Worm (Caenorhabditis elegans) whole organism, L4 larva: ENCODE measurements around the gene T14B4.3.
"Not testable (repeated sequence)": the region's sequence is repeated elsewhere in the genome, so short reads cannot be mapped to it uniquely, and the experiment has no call there.

Source experiments
- D1046.2 ChIP-seq: fragments of 200-800 bp; sonication (Bioruptor generic); IDR thresholded peaks from 2 replicates; pipeline ENCODE4 v1.3.6; 2022; ENCODE audit warnings: missing genetic modification characterization, missing compliant biosample characterization
- aha-1 ChIP-seq: fragments of 150-350 bp; peaks from one replicate; lab custom pipeline; 2014; ENCODE audit warnings: missing biosample characterization, missing genetic modification characterization
- aly-2 ChIP-seq: sonication (generic microtip); optimal IDR thresholded peaks from 2 replicates; lab custom pipeline; 2018; ENCODE audit warnings: missing biosample characterization, missing genetic modification characterization
- ama-1 ChIP-seq: fragments of 150-350 bp; optimal IDR thresholded peaks from 2 replicates; lab custom pipeline; 2014; ENCODE audit warnings: inconsistent platforms, mixed read lengths
- attf-4 ChIP-seq: sonication (generic microtip); optimal IDR thresholded peaks from 3 replicates; lab custom pipeline; 2017; ENCODE audit warnings: missing biosample characterization, missing genetic modification characterization
- ceh-20 ChIP-seq: fragments of 200-800 bp; sonication (Bioruptor generic); IDR thresholded peaks from 2 replicates; pipeline ENCODE4 v1.3.6; 2022; ENCODE audit warnings: missing genetic modification reagents, missing genetic modification characterization, missing compliant biosample characterization
- ceh-28 ChIP-seq: fragments of 150-350 bp; optimal IDR thresholded peaks from 2 replicates; lab custom pipeline; 2014; ENCODE audit warnings: missing biosample characterization, missing genetic modification reagents, missing genetic modification characterization
- ces-1 ChIP-seq: fragments of 150-350 bp; sonication (generic microtip); optimal IDR thresholded peaks from 4 replicates; lab custom pipeline; 2014; ENCODE audit warnings: missing biosample characterization, missing genetic modification reagents, missing genetic modification characterization
- daf-8 ChIP-seq: fragments of 200-800 bp; sonication (Bioruptor generic); IDR thresholded peaks from 2 replicates; pipeline ENCODE4 v1.3.6; 2022; ENCODE audit warnings: missing genetic modification characterization, missing compliant biosample characterization
- dmd-6 ChIP-seq: fragments of 200-800 bp; sonication (Bioruptor generic); IDR thresholded peaks from 2 replicates; pipeline ENCODE4 v1.3.6; 2022; ENCODE audit warnings: missing genetic modification reagents, missing genetic modification characterization, missing compliant biosample characterization
- dmd-8 ChIP-seq: fragments of 200-800 bp; sonication (Bioruptor generic); IDR thresholded peaks from 2 replicates; pipeline ENCODE4 v1.3.6; 2022; ENCODE audit warnings: missing genetic modification characterization, missing compliant biosample characterization
- dpl-1 ChIP-seq: fragments of 150-350 bp; optimal IDR thresholded peaks from 2 replicates; lab custom pipeline; 2014; ENCODE audit warnings: missing biosample characterization, missing genetic modification reagents, missing genetic modification characterization
- egl-43 ChIP-seq: fragments of 200-800 bp; sonication (Bioruptor generic); IDR thresholded peaks from 2 replicates; pipeline ENCODE4 v1.3.6; 2022; ENCODE audit warnings: missing genetic modification reagents, missing genetic modification characterization, missing compliant biosample characterization
- fkh-10 ChIP-seq: fragments of 150-350 bp; optimal IDR thresholded peaks from 2 replicates; lab custom pipeline; 2014; ENCODE audit warnings: missing biosample characterization, missing genetic modification reagents, missing genetic modification characterization
- fos-1 ChIP-seq: fragments of 150-350 bp; optimal IDR thresholded peaks from 2 replicates; lab custom pipeline; 2014; ENCODE audit warnings: missing biosample characterization, missing genetic modification characterization
- hif-1 ChIP-seq, 2 experiments: sonication (generic microtip); optimal IDR thresholded peaks; 2 replicates each; lab custom pipeline; 2016 to 2017; ENCODE audit warnings: missing compliant biosample characterization in 2 of 2, missing genetic modification characterization in 2 of 2, missing genetic modification reagents in 2 of 2, missing genotype in 2 of 2, mild to moderate bottlenecking in 1 of 2
- hmg-1.1 ChIP-seq: fragments of 200-800 bp; sonication (Bioruptor generic); IDR thresholded peaks from 2 replicates; pipeline ENCODE4 v1.3.6; 2022; ENCODE audit warnings: missing genetic modification reagents, missing genetic modification characterization, missing compliant biosample characterization
- lin-13 ChIP-seq: fragments of 150-350 bp; optimal IDR thresholded peaks from 2 replicates; lab custom pipeline; 2014; ENCODE audit warnings: missing biosample characterization, missing genetic modification reagents, missing genetic modification characterization
- lin-15B ChIP-seq: fragments of 150-350 bp; sonication (generic microtip); optimal IDR thresholded peaks from 3 replicates; lab custom pipeline; 2014; ENCODE audit warnings: missing biosample characterization, missing genetic modification characterization
- lin-29 ChIP-seq: fragments of 200-800 bp; sonication (Bioruptor generic); IDR thresholded peaks from 2 replicates; pipeline ENCODE4 v1.3.6; 2022; ENCODE audit warnings: missing genetic modification reagents, missing genetic modification characterization, missing compliant biosample characterization
- madf-5 ChIP-seq, 2 experiments: fragments of 200-800 bp; sonication (Bioruptor generic); IDR thresholded peaks; 2 replicates each; pipeline ENCODE4 v1.3.6; 2022; ENCODE audit warnings: missing compliant biosample characterization in 2 of 2, missing genetic modification characterization in 2 of 2
- madf-9 ChIP-seq: fragments of 200-800 bp; sonication (Bioruptor generic); conservative IDR thresholded peaks from 2 replicates; pipeline ENCODE4 v1.3.6; 2022; ENCODE audit warnings: missing genetic modification reagents, missing genetic modification characterization, missing compliant biosample characterization
- mdt-29 ChIP-seq: fragments of 200-800 bp; sonication (Bioruptor generic); IDR thresholded peaks from 2 replicates; pipeline ENCODE4 v1.3.6; 2022; ENCODE audit warnings: missing genetic modification reagents, missing genetic modification characterization, missing compliant biosample characterization
- mes-2 ChIP-seq: sonication (generic microtip); optimal IDR thresholded peaks from 2 replicates; lab custom pipeline; 2016; ENCODE audit warnings: missing genotype, mild to moderate bottlenecking, missing genetic modification characterization, missing compliant biosample characterization; ENCODE audit not compliant: poor library complexity, severe bottlenecking
- mxl-3 ChIP-seq: fragments of 200-800 bp; sonication (Bioruptor generic); optimal IDR thresholded peaks from 2 replicates; lab custom pipeline; 2018; ENCODE audit warnings: mild to moderate bottlenecking, missing genetic modification characterization, missing compliant biosample characterization
- nhr-11 ChIP-seq: fragments of 150-350 bp; optimal IDR thresholded peaks from 2 replicates; lab custom pipeline; 2014; ENCODE audit warnings: missing biosample characterization, missing genetic modification characterization
- nhr-111 ChIP-seq: fragments of 200-800 bp; sonication (Bioruptor generic); optimal IDR thresholded peaks from 2 replicates; lab custom pipeline; 2018; ENCODE audit warnings: mild to moderate bottlenecking, missing genetic modification characterization, missing compliant biosample characterization
- nhr-237 ChIP-seq: sonication (generic microtip); optimal IDR thresholded peaks from 2 replicates; lab custom pipeline; 2017; ENCODE audit warnings: missing biosample characterization, missing genetic modification characterization
- nhr-25 ChIP-seq: sonication (generic microtip); optimal IDR thresholded peaks from 2 replicates; lab custom pipeline; 2017; ENCODE audit warnings: missing genetic modification characterization, mild to moderate bottlenecking, missing compliant biosample characterization, antibody characterized with exemption, moderate library complexity, borderline replicate concordance; ENCODE audit not compliant: insufficient read depth
- nhr-41 ChIP-seq: fragments of 200-800 bp; sonication (Bioruptor generic); IDR thresholded peaks from 2 replicates; pipeline ENCODE4 v1.3.6; 2022; ENCODE audit warnings: missing genetic modification reagents, missing genetic modification characterization, missing compliant biosample characterization
- nhr-6 ChIP-seq: fragments of 150-350 bp; optimal IDR thresholded peaks from 2 replicates; lab custom pipeline; 2014; ENCODE audit warnings: missing biosample characterization, missing genetic modification characterization
- rbr-2 ChIP-seq: sonication (generic microtip); optimal IDR thresholded peaks from 2 replicates; lab custom pipeline; 2016; ENCODE audit warnings: missing genotype, missing genetic modification characterization, missing compliant biosample characterization
- saeg-2 ChIP-seq: fragments of 200-800 bp; sonication (Bioruptor generic); IDR thresholded peaks from 2 replicates; pipeline ENCODE4 v1.3.6; 2022; ENCODE audit warnings: missing genetic modification reagents, missing genetic modification characterization, missing compliant biosample characterization
- sdz-12 ChIP-seq: fragments of 200-800 bp; sonication (Bioruptor generic); optimal IDR thresholded peaks from 2 replicates; lab custom pipeline; 2018; ENCODE audit warnings: mild to moderate bottlenecking, missing genetic modification characterization, missing compliant biosample characterization
- set-16 ChIP-seq: fragments of 200-800 bp; sonication (Bioruptor generic); IDR thresholded peaks from 2 replicates; pipeline ENCODE4 v1.3.6; 2022; ENCODE audit warnings: missing genetic modification reagents, missing genetic modification characterization, missing compliant biosample characterization
- skn-1 ChIP-seq: fragments of 150-350 bp; optimal IDR thresholded peaks from 2 replicates; lab custom pipeline; 2014; ENCODE audit warnings: missing biosample characterization, missing genetic modification characterization
- tag-97 ChIP-seq: fragments of 200-800 bp; sonication (Bioruptor generic); IDR thresholded peaks from 2 replicates; pipeline ENCODE4 v1.3.6; 2022; ENCODE audit warnings: missing genetic modification characterization, missing compliant biosample characterization
- tra-1 ChIP-seq: fragments of 200-800 bp; sonication (Bioruptor generic); IDR thresholded peaks from 2 replicates; pipeline ENCODE4 v1.3.6; 2022; ENCODE audit warnings: missing genetic modification reagents, missing genetic modification characterization, missing compliant biosample characterization
- unc-130 ChIP-seq: sonication (generic microtip); optimal IDR thresholded peaks from 2 replicates; lab custom pipeline; 2016; ENCODE audit warnings: missing genetic modification reagents, missing genetic modification characterization, missing compliant biosample characterization
- unc-62 ChIP-seq, 3 experiments: fragments of 150-350 bp in 1 of 3; sonication (generic microtip); optimal IDR thresholded peaks in 2 of 3; peaks in 1 of 3; 1 replicate in 1 of 3; 2 replicates in 2 of 3; lab custom pipeline; 2014 to 2017; ENCODE audit warnings: missing biosample characterization in 3 of 3, missing genetic modification characterization in 3 of 3, missing genetic modification reagents in 3 of 3, missing genotype in 1 of 3
- vab-7 ChIP-seq: fragments of 200-800 bp; sonication (Bioruptor generic); IDR thresholded peaks from 2 replicates; pipeline ENCODE4 v1.3.6; 2022; ENCODE audit warnings: missing genetic modification reagents, missing genetic modification characterization, missing compliant biosample characterization
- zag-1 ChIP-seq: fragments of 150-350 bp; optimal IDR thresholded peaks from 2 replicates; lab custom pipeline; 2014; ENCODE audit warnings: missing biosample characterization, missing genetic modification characterization
- zip-2 ChIP-seq: fragments of 150-350 bp; optimal IDR thresholded peaks from 2 replicates; lab custom pipeline; 2014; ENCODE audit warnings: missing biosample characterization, missing genetic modification characterization
- ztf-7 ChIP-seq: fragments of 150-350 bp; optimal IDR thresholded peaks from 2 replicates; lab custom pipeline; 2014; ENCODE audit warnings: missing biosample characterization, missing genetic modification characterization

The T14B4.3 gene

DNA sequence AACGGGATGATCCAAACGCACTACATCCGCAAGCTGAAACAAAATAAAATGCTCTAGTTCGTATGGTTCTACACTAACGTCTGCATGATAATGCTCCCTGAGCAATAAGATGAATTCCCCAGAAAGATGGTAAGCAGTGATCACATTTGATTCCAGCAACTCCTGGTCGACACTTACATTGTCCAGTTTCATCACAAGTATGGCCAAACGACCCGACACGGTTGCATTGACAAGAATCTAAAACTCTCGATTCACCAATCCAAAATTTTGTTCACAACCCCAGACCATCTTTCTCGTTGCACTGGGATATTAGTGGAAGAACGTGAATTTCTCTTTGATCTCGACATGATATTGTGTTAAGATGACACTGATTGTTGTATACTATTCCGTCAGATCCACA, 35.3 kb downstream of the T14B4.3 start:
- TF ChIP-seq ces-1 (GFP tag; lab: Kevin White, UChicago) (no peak), unc-62 (GFP tag; optimal IDR thresholded peaks at IDR 0.05 in 1 of 2; lab: Kevin White, UChicago) (peak in 1 of 2 experiments; percentile 95), unc-62 (tag; optimal IDR thresholded peaks at IDR 0.05; lab: Kevin White, UChicago) (no peak), attf-4 (tag; lab: Kevin White, UChicago) (no peak), mes-2 (tag; lab: Kevin White, UChicago) (no peak), madf-5 (GFP tag; IDR thresholded peaks at IDR 0.05; lab: Robert Waterston, UW) (no peak), unc-130 (no peak), ztf-7 (tag; lab: Kevin White, UChicago) (no peak), dpl-1 (no peak)
- TF ChIP-seq, all 104 proteins: peak for 1

DNA sequence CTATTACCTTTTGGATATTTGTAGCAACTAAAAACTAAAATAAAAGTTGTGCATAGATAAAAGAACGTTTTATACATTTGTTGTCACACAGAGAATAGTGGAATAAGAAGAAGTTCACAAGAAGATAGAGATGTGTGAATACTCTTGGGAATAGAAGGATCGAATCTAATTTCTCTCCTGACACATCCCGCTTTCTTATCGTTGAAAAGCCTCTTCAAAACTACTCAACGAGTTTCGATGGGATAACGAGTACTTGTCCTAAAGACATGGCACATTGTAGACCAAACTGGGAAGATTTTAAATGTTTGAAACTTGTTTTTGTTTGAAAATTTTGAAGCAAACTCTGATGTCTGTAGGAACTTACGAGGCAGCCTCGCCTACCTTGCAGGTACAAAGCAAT, 37.7 kb downstream of the T14B4.3 start:
- no peak for TF ChIP-seq daf-8 (GFP tag; lab: Robert Waterston, UW)
- no peak for TF ChIP-seq tra-1 (GFP tag; lab: Robert Waterston, UW)
- TF ChIP-seq fkh-10: peak; percentile 55
- TF ChIP-seq aha-1: peak; percentile 3

DNA sequence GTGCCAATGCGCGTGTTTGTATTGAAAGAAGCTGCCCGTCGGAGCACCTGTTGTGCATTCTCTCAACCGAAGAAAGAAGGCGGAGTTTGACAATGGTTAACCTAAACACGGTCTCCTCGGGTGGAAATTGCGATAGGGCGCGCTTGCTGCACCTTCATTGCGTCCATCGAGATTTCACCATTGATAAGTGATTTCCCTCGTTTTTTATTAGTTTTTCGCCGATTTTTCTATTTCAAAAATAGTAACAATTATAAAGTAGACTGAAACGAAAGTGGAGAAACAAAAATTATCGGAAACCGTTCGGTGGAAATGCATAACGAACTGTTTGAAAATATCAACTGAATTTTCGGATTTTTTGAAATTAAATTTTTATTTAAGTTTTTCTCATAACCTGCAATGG, 40.3 kb downstream of the T14B4.3 start, which contains the start of gene agr-1:
Gene agr-1, minus strand, starts transcription at position 101 of the 400 bp plus-strand sequence.
- not testable (repeated sequence) for TF ChIP-seq tag-97; hmg-1.1 (GFP tag; lab: Robert Waterston, UW); sdz-12 (GFP tag; lab: Kevin White, UChicago)

DNA sequence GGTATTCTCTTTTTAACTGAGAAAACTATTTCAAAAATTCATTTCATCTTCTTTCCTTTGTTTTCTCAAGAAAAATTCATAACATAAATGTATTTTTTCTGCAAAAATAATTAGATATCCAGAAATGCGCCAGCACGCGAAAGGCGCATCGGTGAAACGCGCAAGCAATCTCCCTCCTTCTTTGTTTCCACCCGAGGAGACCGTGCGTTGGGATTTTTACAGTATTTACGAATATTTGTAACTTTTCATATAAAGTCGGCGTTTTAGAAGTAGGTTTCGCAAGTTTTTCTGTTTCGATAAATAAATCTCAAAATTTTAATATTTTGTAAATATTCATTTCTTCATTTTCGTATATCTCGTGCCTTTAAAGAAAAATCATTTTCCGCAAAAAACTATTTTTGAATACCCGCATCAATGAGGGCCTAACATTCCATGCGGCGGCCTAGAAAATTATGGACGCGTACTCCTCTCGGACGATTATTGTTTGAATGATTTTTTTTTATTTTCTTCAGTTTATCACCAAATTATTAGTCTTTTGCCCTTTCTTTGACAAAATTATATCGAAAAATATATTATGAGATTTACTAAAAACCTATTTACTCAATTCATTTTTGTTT, 41.8 kb downstream of the T14B4.3 start, which contains the start of gene ssup-72:
Gene ssup-72, plus strand, starts transcription at position 181 of the 617 bp plus-strand sequence.
- TF ChIP-seq vab-7: no peak
- peak; percentile 98 for TF ChIP-seq mes-2 (tag; lab: Kevin White, UChicago)
- TF ChIP-seq nhr-111 (GFP tag; lab: Kevin White, UChicago): no peak
- no peak for TF ChIP-seq nhr-41 (GFP tag; lab: Robert Waterston, UW)
- TF ChIP-seq dmd-8 (GFP tag; lab: Robert Waterston, UW): no peak
- no peak for TF ChIP-seq ceh-28 (tag; lab: Kevin White, UChicago)
- no peak for TF ChIP-seq daf-8 (GFP tag; lab: Robert Waterston, UW)
- no peak for TF ChIP-seq fos-1 (tag; lab: Kevin White, UChicago)
- peak in 1 of 2 experiments; percentile 77 for TF ChIP-seq hif-1 (tag; optimal IDR thresholded peaks at IDR 0.05; lab: Kevin White, UChicago)
- no peak for TF ChIP-seq nhr-25 (tag; lab: Kevin White, UChicago)
- TF ChIP-seq mxl-3 (GFP tag; lab: Kevin White, UChicago): no peak
- TF ChIP-seq set-16 (GFP tag; lab: Robert Waterston, UW): no peak
- TF ChIP-seq ama-1: no peak
- TF ChIP-seq nhr-237 (tag; lab: Kevin White, UChicago): no peak
- no peak for TF ChIP-seq tra-1 (GFP tag; lab: Robert Waterston, UW)
- no peak; the same call in 1 of the 2 replicates for TF ChIP-seq madf-9
- 0 out of 2 replicates have a peak, but pooled peaks have one; percentile 34 for TF ChIP-seq hmg-1.1 (GFP tag; lab: Robert Waterston, UW)
- no peak for TF ChIP-seq mdt-29 (GFP tag; lab: Robert Waterston, UW)
- TF ChIP-seq D1046.2: no peak
- TF ChIP-seq rbr-2 (tag; lab: Kevin White, UChicago): peak; percentile 49
- no peak for TF ChIP-seq zag-1 (tag; lab: Kevin White, UChicago)
- TF ChIP-seq lin-15B: no peak
- no peak for TF ChIP-seq zip-2 (tag; lab: Kevin White, UChicago)
- TF ChIP-seq aly-2 (tag; lab: Kevin White, UChicago): no peak
- no peak; the same call in 1 of the 2 replicates for TF ChIP-seq dmd-6 (GFP tag; lab: Robert Waterston, UW)
- no peak for TF ChIP-seq nhr-6 (tag; lab: Kevin White, UChicago)
- no peak for TF ChIP-seq saeg-2 (GFP tag; lab: Robert Waterston, UW)
- TF ChIP-seq unc-130: peak; percentile 75
- no peak for TF ChIP-seq lin-13
- no peak for TF ChIP-seq egl-43 (GFP tag; lab: Robert Waterston, UW)
- no peak for TF ChIP-seq madf-5 (GFP tag; IDR thresholded peaks at IDR 0.05; lab: Robert Waterston, UW)
- TF ChIP-seq nhr-11 (tag; lab: Kevin White, UChicago): no peak
- no peak for TF ChIP-seq ceh-20 (GFP tag; lab: Robert Waterston, UW)
- TF ChIP-seq lin-29 (GFP tag; lab: Robert Waterston, UW): no peak
- no peak for TF ChIP-seq skn-1 (tag; lab: Kevin White, UChicago)
